Worm (Caenorhabditis elegans) whole organism, mixed stage, embryonic: Measurements from ENCODE around the gene helq-1.

Experiments
- blmp-1 ChIP-seq: fragments of 150-350 bp; optimal IDR thresholded peaks from 2 replicates; lab custom pipeline; 2014; ENCODE audit warnings: missing biosample characterization, missing genetic modification characterization
- ceh-43 ChIP-seq: fragments of 200-800 bp; sonication (Bioruptor generic); optimal IDR thresholded peaks from 2 replicates; lab custom pipeline; 2018; ENCODE audit warnings: mild to moderate bottlenecking, missing genetic modification characterization, moderate library complexity, missing compliant biosample characterization
- lin-13 ChIP-seq: fragments of 150-350 bp; optimal IDR thresholded peaks from 2 replicates; lab custom pipeline; 2014; ENCODE audit warnings: missing biosample characterization, missing genetic modification characterization
- pha-4 ChIP-seq: fragments of 150-350 bp; optimal IDR thresholded peaks from 2 replicates; lab custom pipeline; 2018; ENCODE audit warnings: missing biosample characterization, missing genetic modification reagents, missing genetic modification characterization
- snpc-4 ChIP-seq: fragments of 150-350 bp; optimal IDR thresholded peaks from 2 replicates; lab custom pipeline; 2014; ENCODE audit warnings: missing biosample characterization, missing genetic modification characterization
- unc-39 ChIP-seq: fragments of 150-350 bp; optimal IDR thresholded peaks from 2 replicates; lab custom pipeline; 2014; ENCODE audit warnings: missing biosample characterization, missing genetic modification characterization
- unc-62 ChIP-seq: fragments of 150-350 bp; optimal IDR thresholded peaks from 2 replicates; lab custom pipeline; 2014; ENCODE audit warnings: missing biosample characterization, missing genetic modification reagents, missing genetic modification characterization
- ztf-11 ChIP-seq: fragments of 150-350 bp; optimal IDR thresholded peaks from 2 replicates; lab custom pipeline; 2014; ENCODE audit warnings: missing biosample characterization, missing genetic modification characterization

DNA sequence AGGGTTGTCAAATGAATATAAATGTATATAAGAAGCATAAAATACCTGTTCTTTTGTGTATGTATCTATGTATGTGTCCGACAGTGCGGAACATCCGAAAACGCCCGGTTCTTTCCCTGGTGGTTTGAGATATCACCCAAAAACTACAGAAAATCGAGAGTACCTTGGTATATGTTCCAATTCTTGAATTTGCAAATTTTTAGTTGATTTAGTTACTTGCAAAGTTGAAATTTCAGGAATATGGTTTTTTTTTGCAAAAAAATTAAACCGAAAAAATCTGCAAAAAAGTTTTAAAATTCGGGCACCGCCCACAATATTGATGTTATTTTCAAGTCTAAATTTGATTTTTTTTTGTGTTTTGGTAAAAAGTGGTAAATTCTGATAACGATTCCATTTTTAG is 30.6 kb upstream of the helq-1 start, which contains the start of gene T19C3.2:
- TF ChIP-seq unc-39 (tag; lab: Kevin White, UChicago): no peak
- no peak for TF ChIP-seq ceh-43
- no peak for TF ChIP-seq unc-62 (GFP tag; lab: Kevin White, UChicago)
- no peak for TF ChIP-seq blmp-1 (tag; lab: Kevin White, UChicago)
- TF ChIP-seq snpc-4 (tag; lab: Kevin White, UChicago): no peak
- TF ChIP-seq ztf-11 (tag; lab: Kevin White, UChicago): no peak
- TF ChIP-seq lin-13 (tag; lab: Kevin White, UChicago): no peak
- TF ChIP-seq pha-4 (tag; lab: Kevin White, UChicago): no peak
